Fruit fly (Drosophila melanogaster): ENCODE results near the gene CG14075.

CG14075 gene

DNA sequence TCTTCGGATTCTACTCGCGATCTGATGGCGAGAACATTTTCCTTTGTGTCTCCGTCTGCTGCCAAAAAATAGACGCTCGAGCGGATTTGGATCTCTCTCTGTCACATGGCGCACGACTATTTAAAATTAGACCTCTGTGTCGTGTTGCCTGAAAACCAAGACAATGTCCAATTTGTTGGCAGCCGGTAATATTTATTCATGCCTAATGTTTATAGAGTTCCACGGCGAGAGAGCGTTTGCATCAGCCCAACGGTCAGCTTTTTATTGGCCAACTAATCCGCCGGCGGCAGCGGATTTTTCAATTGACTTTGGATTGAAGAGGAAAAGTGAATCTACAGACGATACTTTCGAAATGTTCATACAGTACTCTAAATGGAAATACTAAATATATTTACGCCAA is 18.5 kb downstream of the CG14075 start, which contains the start of gene SmydA-2 (continued):
- no peak for TF ChIP-seq Abd-B (GFP tag; optimal IDR thresholded peaks at IDR 0.05)
- no peak for TF ChIP-seq CG2712 (tag; optimal IDR thresholded peaks at IDR 0.05)
- no peak for TF ChIP-seq Fer1 (GFP tag; optimal IDR thresholded peaks at IDR 0.05)
- no peak for TF ChIP-seq CG31224 (GFP tag; IDR thresholded peaks at IDR 0.05)
- peak; percentile 58 for TF ChIP-seq Med (GFP tag)
- TF ChIP-seq CG34224 (GFP tag; IDR thresholded peaks at IDR 0.05; ENCODE audit: partially characterized antibody): no peak
- no peak for TF ChIP-seq CG11085 (GFP tag; IDR thresholded peaks at IDR 0.05)
- no peak for TF ChIP-seq Eip74EF (GFP tag; optimal IDR thresholded peaks at IDR 0.05)
- peak; percentile 52; the same call in 1 of the 3 replicates for TF ChIP-seq ci (GFP tag; IDR thresholded peaks at IDR 0.05)
- no peak for TF ChIP-seq insv (GFP tag; optimal IDR thresholded peaks at IDR 0.05)

DNA sequence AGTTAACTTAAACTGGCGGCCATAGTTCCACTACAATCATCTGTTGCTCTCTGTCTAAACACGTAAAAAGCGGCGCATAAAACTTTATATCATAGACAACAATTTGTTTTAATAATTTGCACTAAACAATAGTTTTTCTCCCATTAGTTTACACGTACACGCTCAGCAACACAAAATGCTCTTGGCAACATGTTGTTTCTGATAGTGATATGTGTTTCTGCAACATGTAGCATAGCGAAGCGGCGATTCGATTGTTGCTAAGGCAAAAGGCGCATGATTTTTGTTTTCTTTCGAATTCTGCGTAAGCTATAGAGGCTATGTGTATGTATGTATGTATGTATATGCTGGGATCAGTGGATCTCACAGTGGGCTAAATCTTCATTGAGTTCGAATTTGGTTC is 19.4 kb downstream of the CG14075 start:
- TF ChIP-seq Gug (GFP tag; IDR thresholded peaks at IDR 0.05): no peak
- no peak for TF ChIP-seq twi (tag; optimal IDR thresholded peaks at IDR 0.05)
- peak; percentile 99 for TF ChIP-seq CG11504 (tag; optimal IDR thresholded peaks at IDR 0.05)
- 0 out of 3 replicates have a peak, but pooled peaks have one; percentile 73 for TF ChIP-seq CG2199 (GFP tag; IDR thresholded peaks at IDR 0.05)
- TF ChIP-seq CG10543 (GFP tag; optimal IDR thresholded peaks at IDR 0.05): no peak

DNA sequence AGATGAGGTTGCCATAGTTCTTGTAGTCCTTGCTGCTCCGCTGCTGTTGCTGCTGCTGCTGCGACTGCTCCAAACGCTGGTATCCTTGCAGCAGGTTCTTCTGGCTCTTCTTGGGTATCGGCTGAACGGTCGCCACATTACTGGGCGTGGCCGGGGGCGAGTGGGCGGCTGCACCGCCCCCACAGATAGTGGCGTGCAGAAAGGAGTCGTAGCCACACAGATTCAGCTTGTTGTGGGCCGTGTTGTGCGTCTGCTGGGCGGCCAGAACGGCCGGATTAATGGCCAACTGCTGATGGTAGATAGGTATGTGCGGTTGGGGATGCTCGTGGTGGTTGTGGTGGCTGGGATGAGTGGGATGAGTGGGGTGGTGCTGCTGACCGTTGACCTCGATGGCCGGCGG is 20.6 kb downstream of the CG14075 start:
- TF ChIP-seq CG12071 (GFP tag; optimal IDR thresholded peaks at IDR 0.05) (no peak), CG3995 (GFP tag; optimal IDR thresholded peaks at IDR 0.05) (no peak), Med (GFP tag) (peak; percentile 63), cwo (GFP tag; optimal IDR thresholded peaks at IDR 0.05) (no peak), ase (GFP tag; IDR thresholded peaks at IDR 0.05) (no peak), gcm2 (GFP tag; optimal IDR thresholded peaks at IDR 0.05) (no peak), CG15696 (tag; optimal IDR thresholded peaks at IDR 0.05) (no peak), Ets65A (GFP tag) (peak; percentile 90), CG9437 (GFP tag; optimal IDR thresholded peaks at IDR 0.05) (no peak), CG4282 (GFP tag; optimal IDR thresholded peaks at IDR 0.05) (no peak), nerfin-2 (GFP tag; IDR thresholded peaks at IDR 0.05; ENCODE audit: partially characterized antibody) (no peak), CG18764 (GFP tag; optimal IDR thresholded peaks at IDR 0.05) (no peak), NFAT (GFP tag; IDR thresholded peaks at IDR 0.05) (no peak), Dad (GFP tag; optimal IDR thresholded peaks at IDR 0.05) (no peak), CG9876 (GFP tag; optimal IDR thresholded peaks at IDR 0.05) (no peak), sens (GFP tag) (peak; percentile 70), CG10654 (GFP tag; optimal IDR thresholded peaks at IDR 0.05) (no peak), CG13296 (GFP tag; optimal IDR thresholded peaks at IDR 0.05) (no peak)

DNA sequence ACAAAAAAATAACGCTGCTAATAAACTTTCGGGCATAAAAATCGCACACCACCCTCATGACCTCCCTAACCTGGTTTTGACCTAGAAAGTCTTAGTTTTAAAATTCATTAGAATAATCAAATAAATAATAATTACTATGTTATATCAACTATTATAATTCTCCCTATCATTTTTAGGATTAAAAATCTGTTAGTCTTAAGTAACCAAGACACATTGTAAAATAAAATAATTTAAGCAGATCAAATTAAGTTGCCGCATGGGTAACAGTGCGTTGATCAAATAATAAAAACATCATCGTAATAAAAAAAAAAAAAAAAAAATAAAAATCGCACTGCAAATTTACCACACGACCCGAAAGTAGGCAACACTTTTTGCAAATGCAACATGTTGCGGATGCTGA is 24.1 kb downstream of the CG14075 start:
- TF ChIP-seq CG11504 (tag; optimal IDR thresholded peaks at IDR 0.05) (peak; percentile 99), CG5180 (GFP tag; optimal IDR thresholded peaks at IDR 0.05) (peak; percentile 55)

DNA sequence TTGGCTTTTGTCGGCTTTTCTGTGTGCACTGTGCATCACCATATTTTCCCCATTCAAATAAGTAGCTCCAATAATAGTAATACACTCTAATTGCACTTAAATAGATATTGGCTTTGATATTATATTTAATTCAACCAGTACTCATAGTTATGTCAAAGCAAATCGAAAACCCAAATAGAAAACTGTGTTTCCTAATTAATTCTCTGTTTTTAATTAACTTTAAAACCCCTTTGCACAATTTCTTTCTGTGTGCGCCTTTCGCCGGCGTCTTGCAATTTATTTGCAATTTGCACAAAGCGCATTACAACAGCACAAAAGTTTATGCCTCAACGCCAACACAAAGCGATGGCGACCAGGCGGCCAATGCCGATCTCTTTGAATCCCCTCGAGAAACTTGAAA is 26.4 kb downstream of the CG14075 start:
- TF ChIP-seq Drgx (GFP tag; IDR thresholded peaks at IDR 0.05) (peak; percentile 66; the same call in 1 of the 2 replicates), bsh (GFP tag; optimal IDR thresholded peaks at IDR 0.05) (no peak), crc (GFP tag; optimal IDR thresholded peaks at IDR 0.05) (no peak), so (GFP tag; IDR thresholded peaks at IDR 0.05) (no peak), sens (GFP tag) (peak; percentile 40), vvl (GFP tag; IDR thresholded peaks at IDR 0.05) (no peak), salm (tag; optimal IDR thresholded peaks at IDR 0.05) (no peak), CG12071 (GFP tag; optimal IDR thresholded peaks at IDR 0.05) (no peak), CG8281 (tag; optimal IDR thresholded peaks at IDR 0.05) (no peak), Ravus (GFP tag; IDR thresholded peaks at IDR 0.05) (no peak), sr (GFP tag; IDR thresholded peaks at IDR 0.05) (no peak)
